Worm (Caenorhabditis elegans) whole organism, L3 larva: ENCODE results near the gene F20B10.3.

ENCODE experiments used
- R02D3.7 ChIP-seq: fragments of 150-350 bp; optimal IDR thresholded peaks from 2 replicates; lab custom pipeline; 2014; ENCODE audit warnings: missing biosample characterization, missing genetic modification characterization
- ZK546.5 ChIP-seq: sonication (generic microtip); optimal IDR thresholded peaks from 2 replicates; lab custom pipeline; 2017; ENCODE audit warnings: missing biosample characterization, missing genetic modification characterization
- aly-2 ChIP-seq: fragments of 150-350 bp; optimal IDR thresholded peaks from 2 replicates; lab custom pipeline; 2014; ENCODE audit warnings: missing biosample characterization, missing genetic modification characterization
- ama-1 ChIP-seq: fragments of 150-350 bp; optimal IDR thresholded peaks from 2 replicates; lab custom pipeline; 2018
- ceh-16 ChIP-seq: sonication (generic microtip); optimal IDR thresholded peaks from 2 replicates; lab custom pipeline; 2017; ENCODE audit warnings: missing biosample characterization, missing genetic modification characterization
- ceh-28 ChIP-seq: fragments of 150-350 bp; optimal IDR thresholded peaks from 2 replicates; lab custom pipeline; 2014; ENCODE audit warnings: missing biosample characterization, missing genetic modification reagents, missing genetic modification characterization
- ceh-9 ChIP-seq: sonication (generic microtip); optimal IDR thresholded peaks from 2 replicates; lab custom pipeline; 2018; ENCODE audit warnings: missing biosample characterization, missing genetic modification characterization
- daf-12 ChIP-seq: fragments of 150-350 bp; optimal IDR thresholded peaks from 2 replicates; lab custom pipeline; 2014; ENCODE audit warnings: missing biosample characterization, missing genetic modification reagents, missing genetic modification characterization
- egl-27 ChIP-seq: sonication (generic microtip); optimal IDR thresholded peaks from 4 replicates; lab custom pipeline; 2017; ENCODE audit warnings: missing biosample characterization, missing genetic modification reagents, missing genetic modification characterization
- egl-5 ChIP-seq: fragments of 150-350 bp; optimal IDR thresholded peaks from 2 replicates; lab custom pipeline; 2017; ENCODE audit warnings: missing biosample characterization, missing genetic modification reagents, missing genetic modification characterization, inconsistent platforms
- elt-1 ChIP-seq: fragments of 150-350 bp; optimal IDR thresholded peaks from 2 replicates; lab custom pipeline; 2014; ENCODE audit warnings: missing biosample characterization, missing genetic modification characterization
- elt-2 ChIP-seq: sonication (generic microtip); optimal IDR thresholded peaks from 2 replicates; lab custom pipeline; 2016; ENCODE audit warnings: missing genetic modification reagents, mild to moderate bottlenecking, missing genetic modification characterization, missing compliant biosample characterization
- eor-1 ChIP-seq, 2 experiments: fragments of 150-350 bp; optimal IDR thresholded peaks; 2 replicates each; lab custom pipeline; 2014 to 2018; ENCODE audit warnings: missing biosample characterization in 2 of 2, missing genetic modification characterization in 2 of 2
- fkh-2 ChIP-seq: fragments of 150-350 bp; optimal IDR thresholded peaks from 2 replicates; lab custom pipeline; 2014; ENCODE audit warnings: missing biosample characterization, missing genetic modification reagents, missing genetic modification characterization
- hmg-11 ChIP-seq: sonication (generic microtip); optimal IDR thresholded peaks from 2 replicates; lab custom pipeline; 2016; ENCODE audit warnings: missing genetic modification characterization, missing compliant biosample characterization
- jun-1 ChIP-seq: fragments of 150-350 bp; optimal IDR thresholded peaks from 2 replicates; lab custom pipeline; 2014; ENCODE audit warnings: missing biosample characterization, missing genetic modification reagents, missing genetic modification characterization
- lin-15B ChIP-seq: fragments of 150-350 bp; optimal IDR thresholded peaks from 2 replicates; lab custom pipeline; 2014; ENCODE audit warnings: missing biosample characterization, missing genetic modification characterization
- lin-39 ChIP-seq: fragments of 150-350 bp; optimal IDR thresholded peaks from 2 replicates; lab custom pipeline; 2018; ENCODE audit warnings: missing biosample characterization, missing genetic modification reagents, missing genetic modification characterization
- mdl-1 ChIP-seq: fragments of 150-350 bp; optimal IDR thresholded peaks from 2 replicates; lab custom pipeline; 2014; ENCODE audit warnings: missing biosample characterization, missing genetic modification characterization
- mml-1 ChIP-seq: fragments of 150-350 bp; sonication (generic microtip); optimal IDR thresholded peaks from 3 replicates; lab custom pipeline; 2014; ENCODE audit warnings: missing biosample characterization, missing genetic modification characterization
- nfya-1 ChIP-seq: sonication (generic microtip); optimal IDR thresholded peaks from 2 replicates; lab custom pipeline; 2017; ENCODE audit warnings: missing genetic modification characterization, mild to moderate bottlenecking, missing compliant biosample characterization, antibody characterized with exemption, moderate library complexity; ENCODE audit not compliant: insufficient read depth
- nhr-11 ChIP-seq: fragments of 150-350 bp; optimal IDR thresholded peaks from 2 replicates; lab custom pipeline; 2014; ENCODE audit warnings: missing biosample characterization, missing genetic modification characterization
- nhr-12 ChIP-seq: fragments of 150-350 bp; optimal IDR thresholded peaks from 2 replicates; lab custom pipeline; 2014; ENCODE audit warnings: missing biosample characterization, missing genetic modification characterization
- nhr-23 ChIP-seq: fragments of 150-350 bp; optimal IDR thresholded peaks from 2 replicates; lab custom pipeline; 2014; ENCODE audit warnings: missing biosample characterization, missing genetic modification reagents, missing genetic modification characterization
- nhr-237 ChIP-seq: fragments of 150-350 bp; optimal IDR thresholded peaks from 2 replicates; lab custom pipeline; 2014; ENCODE audit warnings: missing biosample characterization, missing genetic modification characterization
- nhr-43 ChIP-seq: sonication (generic microtip); optimal IDR thresholded peaks from 2 replicates; lab custom pipeline; 2016; ENCODE audit warnings: mild to moderate bottlenecking, missing genetic modification characterization, missing compliant biosample characterization; ENCODE audit not compliant: poor library complexity, severe bottlenecking
- nhr-76 ChIP-seq: fragments of 150-350 bp; sonication (generic microtip); optimal IDR thresholded peaks from 5 replicates; lab custom pipeline; 2014; ENCODE audit warnings: missing biosample characterization, missing genetic modification characterization
- nhr-77 ChIP-seq: fragments of 150-350 bp; optimal IDR thresholded peaks from 2 replicates; lab custom pipeline; 2014; ENCODE audit warnings: missing biosample characterization, missing genetic modification characterization
- pha-4 ChIP-seq: fragments of 150-350 bp; optimal IDR thresholded peaks from 2 replicates; lab custom pipeline; 2014; ENCODE audit warnings: missing biosample characterization, missing genetic modification reagents, missing genetic modification characterization
- pqm-1 ChIP-seq: fragments of 150-350 bp; optimal IDR thresholded peaks from 2 replicates; lab custom pipeline; 2017; ENCODE audit warnings: missing biosample characterization, missing genetic modification characterization, inconsistent platforms
- sea-2 ChIP-seq: fragments of 150-350 bp; sonication (generic microtip); optimal IDR thresholded peaks from 4 replicates; lab custom pipeline; 2014; ENCODE audit warnings: missing biosample characterization, missing genetic modification reagents, missing genetic modification characterization
- skn-1 ChIP-seq: fragments of 150-350 bp; optimal IDR thresholded peaks from 2 replicates; lab custom pipeline; 2014; ENCODE audit warnings: missing biosample characterization, missing genetic modification characterization
- tbx-2 ChIP-seq: sonication (generic microtip); optimal IDR thresholded peaks from 2 replicates; lab custom pipeline; 2016; ENCODE audit warnings: mild to moderate bottlenecking, missing genetic modification characterization, missing compliant biosample characterization
- unc-62 ChIP-seq: fragments of 150-350 bp; sonication (generic microtip); optimal IDR thresholded peaks from 4 replicates; lab custom pipeline; 2014; ENCODE audit warnings: missing biosample characterization, missing genetic modification reagents, missing genetic modification characterization
- zag-1 ChIP-seq: fragments of 150-350 bp; optimal IDR thresholded peaks from 2 replicates; lab custom pipeline; 2014; ENCODE audit warnings: missing biosample characterization, missing genetic modification characterization

F20B10.3 gene

ce11 chrIV:12199538-12200158 is 31.6 kb downstream of the F20B10.3 start:
- TF ChIP-seq pqm-1 (peak; percentile 89), nhr-77 (tag; lab: Kevin White, UChicago) (no peak), elt-2 (peak; percentile 90), skn-1 (tag; lab: Kevin White, UChicago) (no peak), tbx-2 (tag; lab: Kevin White, UChicago) (no peak), mdl-1 (tag; lab: Kevin White, UChicago) (no peak), nfya-1 (no peak), fkh-2 (tag; lab: Kevin White, UChicago) (no peak), pha-4 (tag; lab: Kevin White, UChicago) (peak; percentile 35), ceh-16 (no peak), jun-1 (tag; lab: Kevin White, UChicago) (peak; percentile 63)

ce11 chrIV:12200812-12201211 is 32.8 kb downstream of the F20B10.3 start:
- TF ChIP-seq skn-1 (tag; lab: Kevin White, UChicago): no peak
- TF ChIP-seq pha-4 (tag; lab: Kevin White, UChicago): peak; percentile 79
- TF ChIP-seq elt-2: peak; percentile 2

DNA sequence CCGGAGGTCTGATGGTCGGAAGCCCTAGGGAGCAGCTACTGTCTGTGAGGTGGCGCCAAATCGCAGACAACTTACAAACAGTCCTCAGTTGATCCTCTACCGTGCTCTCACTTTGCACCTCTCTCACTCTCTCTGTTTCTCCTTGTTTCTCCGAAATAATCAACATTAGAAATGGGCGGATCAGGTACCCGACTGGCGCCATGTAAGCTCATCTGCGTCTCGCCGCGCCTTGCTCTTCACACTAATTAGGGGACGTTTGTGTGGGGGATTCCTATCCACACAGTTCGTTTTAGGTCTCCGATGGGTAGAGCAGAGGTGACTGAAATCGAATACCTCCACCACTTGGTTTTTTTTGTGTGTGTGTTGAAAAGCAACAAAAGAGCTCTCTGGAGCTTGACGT is 34.0 kb downstream of the F20B10.3 start:
- TF ChIP-seq pha-4 (tag; lab: Kevin White, UChicago) (peak; percentile 73), nfya-1 (no peak)
- TF ChIP-seq, all 47 proteins: peak for 1

DNA sequence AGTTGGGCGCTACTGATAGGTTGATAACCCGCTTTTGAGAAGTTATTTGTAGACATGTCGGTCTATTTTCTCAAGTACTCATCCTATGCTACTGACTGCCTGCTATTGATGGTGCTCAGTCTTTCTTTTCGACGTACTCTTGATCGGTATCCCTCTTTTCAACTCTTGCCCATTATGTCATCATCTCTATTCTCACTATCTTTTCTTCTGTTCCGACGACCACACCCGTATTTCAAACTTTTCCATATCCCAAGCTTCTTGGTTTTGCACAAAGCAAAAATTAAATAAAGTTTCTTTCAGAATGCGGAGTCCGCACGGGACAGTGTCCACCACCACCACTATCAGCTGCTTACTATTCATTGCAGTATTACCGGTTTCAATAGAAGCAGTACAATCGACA is 34.9 kb downstream of the F20B10.3 start, which contains the start of gene F35G2.1:
F35G2.1 (plus strand) TSS at position 301 of the 400 bp plus-strand sequence.
- TF ChIP-seq pha-4 (tag; lab: Kevin White, UChicago) (peak; percentile 26), eor-1 (tag; optimal IDR thresholded peaks at IDR 0.05; lab: Kevin White, UChicago) (no peak)

DNA sequence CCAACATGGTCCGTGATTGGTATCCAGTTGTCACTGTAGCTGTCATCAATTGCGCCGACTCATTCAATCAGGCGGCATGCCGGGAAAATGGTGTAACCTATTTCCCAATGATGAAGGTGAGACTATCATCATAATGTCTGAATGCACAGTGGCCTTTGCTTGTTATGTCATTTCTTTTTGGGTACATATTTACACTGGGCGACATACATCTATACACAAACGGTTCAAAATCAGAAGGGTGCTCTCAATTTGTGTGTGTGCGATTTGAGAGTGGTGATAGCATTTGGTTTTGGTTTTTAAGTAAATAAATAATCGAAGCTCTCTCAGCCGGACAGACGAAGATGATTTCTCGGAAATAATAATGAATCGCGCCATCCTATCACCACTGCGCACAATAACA is 35.9 kb downstream of the F20B10.3 start:
- peak; percentile 85 for TF ChIP-seq pha-4 (tag; lab: Kevin White, UChicago)
- no peak for TF ChIP-seq nhr-77 (tag; lab: Kevin White, UChicago)
- TF ChIP-seq daf-12 (tag; lab: Kevin White, UChicago): no peak
- no peak for TF ChIP-seq ceh-16

ce11 chrIV:12207454-12207853 is 39.4 kb downstream of the F20B10.3 start:
- no peak for TF ChIP-seq R02D3.7 (tag; lab: Kevin White, UChicago)
- TF ChIP-seq nhr-43 (tag; lab: Kevin White, UChicago): no peak
- TF ChIP-seq hmg-11 (tag; lab: Kevin White, UChicago): no peak
- no peak for TF ChIP-seq nhr-12 (tag; lab: Kevin White, UChicago)
- no peak for TF ChIP-seq ceh-9 (tag; lab: Kevin White, UChicago)
- TF ChIP-seq, all 47 proteins: peak for 0

DNA sequence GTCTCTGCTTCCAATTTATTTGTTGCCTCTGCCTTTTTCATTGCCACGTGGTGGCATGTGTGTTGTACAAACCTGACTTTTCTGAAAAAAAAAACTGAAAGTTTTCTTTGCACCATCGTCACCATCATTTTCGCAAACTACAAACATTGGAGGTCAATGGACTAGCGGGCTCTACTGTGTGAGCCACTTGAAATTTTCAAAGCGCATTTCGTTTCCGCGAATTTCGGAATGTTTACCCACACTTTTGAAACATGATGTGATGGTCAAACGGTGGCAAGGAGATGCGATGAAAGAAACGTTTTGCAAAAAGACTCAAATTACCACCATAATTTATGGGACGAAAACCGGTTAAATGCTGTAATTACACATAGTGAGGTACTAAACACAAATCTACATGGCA is 39.8 kb downstream of the F20B10.3 start:
- TF ChIP-seq ceh-9 (tag; lab: Kevin White, UChicago) (no peak), pha-4 (tag; lab: Kevin White, UChicago) (peak; percentile 68), zag-1 (tag; lab: Kevin White, UChicago) (no peak), skn-1 (tag; lab: Kevin White, UChicago) (no peak), nhr-237 (tag; lab: Kevin White, UChicago) (no peak), nhr-23 (no peak), ceh-28 (no peak), jun-1 (tag; lab: Kevin White, UChicago) (peak; percentile 20), elt-2 (no peak)
- TF ChIP-seq, all 47 proteins: peak for 2

DNA sequence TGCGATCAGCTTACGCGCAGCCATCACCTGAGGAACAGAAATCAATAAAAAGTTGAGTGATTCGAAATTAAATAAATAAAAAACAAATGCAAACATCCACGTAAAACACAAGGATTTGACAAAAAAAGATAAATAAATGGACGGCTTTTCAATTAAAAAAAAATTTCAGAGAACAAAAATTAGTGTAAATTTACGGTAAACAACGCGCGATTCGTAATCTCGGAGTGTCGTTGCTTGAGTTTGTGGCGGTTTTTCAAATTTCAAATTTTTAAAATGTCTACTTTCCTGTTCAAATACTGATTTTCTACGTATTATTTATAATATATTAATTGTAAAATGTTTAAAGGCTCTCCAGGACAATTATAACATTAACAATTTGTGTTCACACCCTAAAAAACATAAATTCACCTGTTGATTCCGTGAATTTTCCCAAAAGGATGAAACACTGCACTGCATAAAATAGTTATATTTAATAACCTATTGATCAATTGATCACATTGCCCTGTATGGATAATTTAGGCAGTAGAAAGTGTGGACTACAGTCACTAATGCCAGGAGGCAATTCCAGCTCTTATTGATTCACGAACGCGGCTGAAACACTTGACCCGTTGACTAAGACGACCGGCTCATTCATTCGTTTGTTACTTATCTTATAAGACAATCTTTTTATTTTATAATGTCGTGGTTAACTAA is 41.1 kb downstream of the F20B10.3 start, which contains the start of the genes marb-1 and F35G2.3:
marb-1 (minus strand) TSS at position 27 of the 693 bp plus-strand sequence.
F35G2.3 (plus strand) TSS at position 643 of the 693 bp plus-strand sequence.
- TF ChIP-seq lin-39 (tag; lab: Kevin White, UChicago): no peak
- peak; percentile 41 for TF ChIP-seq ama-1 (lab: Kevin White, UChicago)
- no peak for TF ChIP-seq ceh-28
- TF ChIP-seq pqm-1: peak; percentile 8
- no peak for TF ChIP-seq nhr-237 (tag; lab: Kevin White, UChicago)
- TF ChIP-seq sea-2: no peak
- TF ChIP-seq lin-15B (tag; lab: Kevin White, UChicago): peak; percentile 80
- TF ChIP-seq aly-2: no peak
- TF ChIP-seq nhr-11: no peak
- TF ChIP-seq nhr-76 (tag; lab: Kevin White, UChicago): no peak
- no peak for TF ChIP-seq elt-1 (tag; lab: Kevin White, UChicago)
- no peak for TF ChIP-seq unc-62
- TF ChIP-seq ZK546.5 (tag; lab: Kevin White, UChicago): no peak
- TF ChIP-seq egl-27 (tag; lab: Kevin White, UChicago): no peak
- peak; percentile 46 for TF ChIP-seq hmg-11 (tag; lab: Kevin White, UChicago)
- TF ChIP-seq egl-5 (tag; lab: Kevin White, UChicago): no peak
- peak; percentile 68 for TF ChIP-seq nhr-23
- TF ChIP-seq mml-1 (tag; lab: Kevin White, UChicago): no peak
- peak; percentile 7 for TF ChIP-seq tbx-2 (tag; lab: Kevin White, UChicago)
- TF ChIP-seq nfya-1: peak; percentile 62
